Fruit fly (Drosophila melanogaster) whole organism, prepupa: ENCODE results near the gene CG6465.

Source experiments
- Blimp-1 ChIP-seq: fragments of 200-800 bp; sonication (Bioruptor generic); optimal IDR thresholded peaks from 3 replicates; lab custom pipeline; 2017; ENCODE audit warnings: missing biosample characterization, missing genetic modification characterization, mild to moderate bottlenecking, moderate library complexity, missing genetic modification reagents
- CG11294 ChIP-seq: fragments of 200-800 bp; sonication (Bioruptor generic); IDR thresholded peaks from 2 replicates; pipeline ENCODE4 v1.3.6; 2022; ENCODE audit warnings: missing biosample characterization, missing genetic modification characterization
- CG6792 ChIP-seq: fragments of 200-800 bp; sonication (Bioruptor generic); optimal IDR thresholded peaks from 3 replicates; lab custom pipeline; 2016; ENCODE audit warnings: missing biosample characterization, missing genetic modification characterization
- CG6854 ChIP-seq: fragments of 200-800 bp; sonication (Bioruptor generic); optimal IDR thresholded peaks from 2 replicates; lab custom pipeline; 2017; ENCODE audit warnings: missing biosample characterization, mild to moderate bottlenecking, missing genetic modification characterization
- Sox102F ChIP-seq: fragments of 200-800 bp; sonication (Bioruptor generic); optimal IDR thresholded peaks from 2 replicates; lab custom pipeline; 2016; ENCODE audit warnings: missing biosample characterization, mild to moderate bottlenecking, missing genetic modification characterization
- achi ChIP-seq: fragments of 200-800 bp; sonication (Bioruptor generic); optimal IDR thresholded peaks from 3 replicates; lab custom pipeline; 2016; ENCODE audit warnings: missing biosample characterization, missing genetic modification characterization
- eg ChIP-seq: fragments of 200-800 bp; sonication (Bioruptor generic); IDR thresholded peaks from 3 replicates; pipeline ENCODE4 v1.3.6; 2022; ENCODE audit warnings: missing biosample characterization, missing genetic modification characterization
- fd85E ChIP-seq: fragments of 200-800 bp; sonication (Bioruptor generic); optimal IDR thresholded peaks from 3 replicates; lab custom pipeline; 2016; ENCODE audit warnings: missing biosample characterization, missing genetic modification characterization
- pdm3 ChIP-seq: fragments of 200-800 bp; sonication (Bioruptor generic); optimal IDR thresholded peaks from 3 replicates; lab custom pipeline; 2016; ENCODE audit warnings: missing biosample characterization, missing genetic modification characterization

dm6 chr3R:10631807-10632206 lies 45.2 kb downstream of the CG6465 start:
- TF ChIP-seq CG6854, result no peak
- TF ChIP-seq achi (GFP tag; lab: Kevin White, UChicago), result peak; percentile 34
- no peak for TF ChIP-seq fd85E (GFP tag; lab: Kevin White, UChicago)
- no peak for TF ChIP-seq Blimp-1 (GFP tag; lab: Kevin White, UChicago)
- TF ChIP-seq eg (GFP tag; lab: Robert Waterston, UW), result peak; percentile 46; the same call in 1 of the 3 replicates
- TF ChIP-seq pdm3 (GFP tag; lab: Kevin White, UChicago), result no peak
- TF ChIP-seq CG11294 (GFP tag; lab: Robert Waterston, UW), result no peak
- TF ChIP-seq Sox102F (GFP tag; lab: Kevin White, UChicago), result peak; percentile 33
- no peak for TF ChIP-seq CG6792 (GFP tag; lab: Kevin White, UChicago)
